Worm (Caenorhabditis elegans) whole organism, midembryonic: Measurements from ENCODE around the gene emc-3.

Experiments used
- ref-1 ChIP-seq: fragments of 200-800 bp; sonication (Bioruptor generic); conservative IDR thresholded peaks from 2 replicates; pipeline ENCODE4 v1.3.6; 2022; ENCODE audit warnings: missing genetic modification reagents, missing genetic modification characterization, missing compliant biosample characterization
- tab-1 ChIP-seq: fragments of 200-800 bp; sonication (Bioruptor generic); IDR thresholded peaks from 2 replicates; pipeline ENCODE4 v1.3.6; 2022; ENCODE audit warnings: missing genetic modification characterization, missing compliant biosample characterization
- ztf-29 ChIP-seq: fragments of 200-800 bp; sonication (Bioruptor generic); IDR thresholded peaks from 2 replicates; pipeline ENCODE4 v1.3.6; 2022; ENCODE audit warnings: missing genetic modification reagents, missing genetic modification characterization, missing compliant biosample characterization

ce11 chrIV:13381823-13382222 lies at the start of gene emc-3:
- TF ChIP-seq ztf-29 (GFP tag; lab: Robert Waterston, UW): no peak
- no peak for TF ChIP-seq ref-1 (GFP tag; lab: Robert Waterston, UW)
- TF ChIP-seq tab-1: no peak
